Fruit fly (Drosophila melanogaster) whole organism, embryonic: ENCODE results near the gene CG10841.
A peak's percentile ranks its signal among the peaks of the same experiment; 100 is the strongest.

Experiments
- B-H1 ChIP-seq: fragments of 200-800 bp; sonication (Bioruptor generic); IDR thresholded peaks from 3 replicates; pipeline ENCODE4 v1.3.6; 2022; ENCODE audit warnings: missing biosample characterization, missing genetic modification characterization
- BtbVII ChIP-seq: fragments of 200-800 bp; sonication (Bioruptor generic); optimal IDR thresholded peaks from 3 replicates; lab custom pipeline; 2017; ENCODE audit warnings: missing biosample characterization, mild to moderate bottlenecking, missing genetic modification characterization
- Bteb2 ChIP-seq: fragments of 200-800 bp; sonication (Bioruptor generic); optimal IDR thresholded peaks from 2 replicates; lab custom pipeline; 2016; ENCODE audit warnings: missing biosample characterization, missing genetic modification characterization
- CG11093 ChIP-seq: fragments of 200-800 bp; sonication (Bioruptor generic); IDR thresholded peaks from 3 replicates; pipeline ENCODE4 v1.3.6; 2022; ENCODE audit warnings: missing biosample characterization, missing genetic modification characterization
- CG12071 ChIP-seq: fragments of 200-800 bp; sonication (Bioruptor generic); optimal IDR thresholded peaks from 3 replicates; lab custom pipeline; 2018; ENCODE audit warnings: missing biosample characterization, mild to moderate bottlenecking, missing genetic modification characterization
- CG12299 ChIP-seq: fragments of 200-800 bp; sonication (Bioruptor generic); optimal IDR thresholded peaks from 2 replicates; lab custom pipeline; 2018; ENCODE audit warnings: missing biosample characterization, mild to moderate bottlenecking, missing genetic modification characterization
- CG12942 ChIP-seq: fragments of 200-800 bp; sonication (Bioruptor generic); optimal IDR thresholded peaks from 3 replicates; lab custom pipeline; 2016; ENCODE audit warnings: missing biosample characterization, missing genetic modification characterization
- CG13894 ChIP-seq: fragments of 200-800 bp; sonication (Bioruptor generic); optimal IDR thresholded peaks from 3 replicates; lab custom pipeline; 2018; ENCODE audit warnings: missing biosample characterization, mild to moderate bottlenecking, missing genetic modification characterization, moderate library complexity
- CG15269 ChIP-seq: fragments of 200-800 bp; sonication (Bioruptor generic); optimal IDR thresholded peaks from 2 replicates; lab custom pipeline; 2018; ENCODE audit warnings: missing biosample characterization, mild to moderate bottlenecking, missing genetic modification characterization, moderate library complexity
- CG1603 ChIP-seq: fragments of 200-800 bp; sonication (Bioruptor generic); optimal IDR thresholded peaks from 2 replicates; lab custom pipeline; 2019; ENCODE audit warnings: missing biosample characterization, mild to moderate bottlenecking, missing genetic modification characterization, moderate library complexity
- CG17361 ChIP-seq: fragments of 200-800 bp; sonication (Bioruptor generic); IDR thresholded peaks from 3 replicates; pipeline ENCODE4 v1.3.6; 2022; ENCODE audit warnings: missing biosample characterization, missing genetic modification characterization
- CG17829 ChIP-seq: fragments of 200-800 bp; optimal IDR thresholded peaks from 2 replicates; lab custom pipeline; 2019; ENCODE audit warnings: missing biosample characterization, mild to moderate bottlenecking, missing genetic modification characterization, moderate library complexity
- CG3065 ChIP-seq: fragments of 200-800 bp; sonication (Bioruptor generic); optimal IDR thresholded peaks from 2 replicates; lab custom pipeline; 2016; ENCODE audit warnings: missing biosample characterization, missing genetic modification characterization
- CG32772 ChIP-seq: fragments of 200-800 bp; sonication (Bioruptor generic); IDR thresholded peaks from 2 replicates; pipeline ENCODE4 v1.3.6; 2022; ENCODE audit warnings: missing biosample characterization, missing genetic modification characterization
- CG6683 ChIP-seq: fragments of 200-800 bp; sonication (Bioruptor generic); optimal IDR thresholded peaks from 2 replicates; lab custom pipeline; 2017; ENCODE audit warnings: missing biosample characterization, mild to moderate bottlenecking, missing genetic modification characterization, missing genetic modification reagents
- Dbx ChIP-seq: fragments of 200-800 bp; sonication (Bioruptor generic); IDR thresholded peaks from 3 replicates; pipeline ENCODE4 v1.3.6; 2022; ENCODE audit warnings: missing biosample characterization, missing genetic modification characterization
- Drgx ChIP-seq: fragments of 200-800 bp; sonication (Bioruptor generic); IDR thresholded peaks from 2 replicates; pipeline ENCODE4 v1.3.6; 2022; ENCODE audit warnings: missing biosample characterization, missing genetic modification characterization
- HLH4C ChIP-seq: fragments of 200-800 bp; sonication (Bioruptor generic); IDR thresholded peaks from 3 replicates; pipeline ENCODE4 v1.3.6; 2022; ENCODE audit warnings: missing biosample characterization, missing genetic modification characterization; ENCODE audit not compliant: partially characterized antibody
- HLH54F ChIP-seq: fragments of 200-800 bp; sonication (Bioruptor generic); optimal IDR thresholded peaks from 3 replicates; lab custom pipeline; 2016; ENCODE audit warnings: missing biosample characterization, missing genetic modification characterization
- Hand ChIP-seq: fragments of 200-800 bp; sonication (Bioruptor generic); optimal IDR thresholded peaks from 2 replicates; lab custom pipeline; 2017; ENCODE audit warnings: mild to moderate bottlenecking, missing biosample characterization, missing genetic modification reagents, missing genetic modification characterization
- HmgZ ChIP-seq: fragments of 200-800 bp; sonication (Bioruptor generic); optimal IDR thresholded peaks from 2 replicates; lab custom pipeline; 2018; ENCODE audit warnings: missing biosample characterization, mild to moderate bottlenecking, missing genetic modification characterization
- Hmx ChIP-seq: fragments of 200-800 bp; sonication (Bioruptor generic); optimal IDR thresholded peaks from 2 replicates; lab custom pipeline; 2016; ENCODE audit warnings: missing biosample characterization, missing genetic modification characterization
- Hr78 ChIP-seq, 2 experiments: fragments of 200-800 bp in 1 of 2; fragments of >200 bp in 1 of 2; sonication (Bioruptor generic) in 1 of 2; optimal IDR thresholded peaks; 2 replicates each; lab custom pipeline; 2017 to 2019; ENCODE audit warnings: missing biosample characterization in 2 of 2, missing genetic modification characterization in 2 of 2, mild to moderate bottlenecking in 1 of 2, moderate library complexity in 1 of 2
- Lhr ChIP-seq: fragments of 200-800 bp; sonication (Bioruptor generic); optimal IDR thresholded peaks from 3 replicates; lab custom pipeline; 2017; ENCODE audit warnings: mild to moderate bottlenecking, missing biosample characterization, missing genetic modification reagents, missing genetic modification characterization
- Lpt ChIP-seq: fragments of >200 bp; optimal IDR thresholded peaks from 2 replicates; lab custom pipeline; 2018; ENCODE audit warnings: missing biosample characterization, missing genetic modification characterization
- MBD-R2 ChIP-seq: fragments of 200-800 bp; sonication (Bioruptor generic); IDR thresholded peaks from 2 replicates; pipeline ENCODE4 v1.3.6; 2022; ENCODE audit warnings: missing biosample characterization, missing genetic modification characterization
- Poxn ChIP-seq: fragments of 200-800 bp; sonication (Bioruptor generic); IDR thresholded peaks from 2 replicates; pipeline ENCODE4 v1.3.6; 2022; ENCODE audit warnings: missing biosample characterization, missing genetic modification characterization
- Ptx1 ChIP-seq: fragments of 200-800 bp; sonication (Bioruptor generic); IDR thresholded peaks from 2 replicates; pipeline ENCODE4 v1.3.6; 2022; ENCODE audit warnings: missing biosample characterization, missing genetic modification characterization
- Sin3A ChIP-seq: fragments of >200 bp; optimal IDR thresholded peaks from 2 replicates; lab custom pipeline; 2018
- Sox102F ChIP-seq: fragments of 200-800 bp; sonication (Bioruptor generic); optimal IDR thresholded peaks from 2 replicates; lab custom pipeline; 2018; ENCODE audit warnings: missing biosample characterization, mild to moderate bottlenecking, missing genetic modification characterization, moderate library complexity
- Vsx1 ChIP-seq: fragments of 200-800 bp; sonication (Bioruptor generic); optimal IDR thresholded peaks from 2 replicates; lab custom pipeline; 2017; ENCODE audit warnings: missing biosample characterization, mild to moderate bottlenecking, missing genetic modification characterization, missing genetic modification reagents
- YL-1 ChIP-seq: fragments of 200-800 bp; sonication (Bioruptor generic); optimal IDR thresholded peaks from 3 replicates; lab custom pipeline; 2017; ENCODE audit warnings: missing biosample characterization, mild to moderate bottlenecking, missing genetic modification characterization
- abd-A ChIP-seq: fragments of 200-800 bp; sonication (Bioruptor generic); optimal IDR thresholded peaks from 3 replicates; lab custom pipeline; 2019; ENCODE audit warnings: missing biosample characterization, mild to moderate bottlenecking, missing genetic modification characterization, moderate library complexity
- bbx ChIP-seq: fragments of 200-800 bp; sonication (Bioruptor generic); IDR thresholded peaks from 2 replicates; pipeline ENCODE4 v1.3.6; 2022; ENCODE audit warnings: missing biosample characterization, missing genetic modification characterization; ENCODE audit not compliant: partially characterized antibody
- crc ChIP-seq: fragments of 200-800 bp; sonication (Bioruptor generic); optimal IDR thresholded peaks from 2 replicates; lab custom pipeline; 2016; ENCODE audit warnings: missing biosample characterization, missing genetic modification characterization
- eve ChIP-seq, 2 experiments: fragments of >200 bp; optimal IDR thresholded peaks; 2 replicates each; lab custom pipeline; 2017; ENCODE audit warnings: missing biosample characterization in 2 of 2, missing genetic modification characterization in 2 of 2
- ewg ChIP-seq: fragments of 200-800 bp; sonication (Bioruptor generic); optimal IDR thresholded peaks from 3 replicates; lab custom pipeline; 2017; ENCODE audit warnings: mild to moderate bottlenecking, missing biosample characterization, missing genetic modification reagents, missing genetic modification characterization
- ftz-f1 ChIP-seq: fragments of 200-800 bp; sonication (Bioruptor generic); optimal IDR thresholded peaks from 2 replicates; lab custom pipeline; 2016; ENCODE audit warnings: missing biosample characterization, missing genetic modification characterization
- jigr1 ChIP-seq: fragments of 200-800 bp; sonication (Bioruptor generic); IDR thresholded peaks from 3 replicates; pipeline ENCODE4 v1.3.6; 2022; ENCODE audit warnings: missing biosample characterization, missing genetic modification characterization
- ken ChIP-seq: fragments of 200-800 bp; sonication (Bioruptor generic); IDR thresholded peaks from 3 replicates; pipeline ENCODE4 v1.3.6; 2022; ENCODE audit warnings: missing biosample characterization, missing genetic modification characterization
- luna ChIP-seq: fragments of 200-800 bp; sonication (Bioruptor generic); optimal IDR thresholded peaks from 2 replicates; lab custom pipeline; 2016; ENCODE audit warnings: missing biosample characterization, missing genetic modification characterization
- mld ChIP-seq: fragments of 200-800 bp; sonication (Bioruptor generic); IDR thresholded peaks from 3 replicates; pipeline ENCODE4 v1.3.6; 2022; ENCODE audit warnings: missing biosample characterization, missing genetic modification characterization; ENCODE audit not compliant: partially characterized antibody
- nmo ChIP-seq: fragments of 200-800 bp; sonication (Bioruptor generic); optimal IDR thresholded peaks from 2 replicates; lab custom pipeline; 2018; ENCODE audit warnings: missing biosample characterization, mild to moderate bottlenecking, missing genetic modification characterization, moderate library complexity
- org-1 ChIP-seq: fragments of 200-800 bp; sonication (Bioruptor generic); optimal IDR thresholded peaks from 2 replicates; lab custom pipeline; 2017; ENCODE audit warnings: missing biosample characterization, missing genetic modification characterization
- phol ChIP-seq: fragments of 200-800 bp; sonication (Bioruptor generic); optimal IDR thresholded peaks from 3 replicates; lab custom pipeline; 2018; ENCODE audit warnings: missing biosample characterization, mild to moderate bottlenecking, missing genetic modification characterization, moderate library complexity
- pita ChIP-seq: fragments of 200-800 bp; sonication (Bioruptor generic); optimal IDR thresholded peaks from 2 replicates; lab custom pipeline; 2017; ENCODE audit warnings: missing biosample characterization, mild to moderate bottlenecking, missing genetic modification characterization
- trh ChIP-seq: fragments of 200-800 bp; sonication (Bioruptor generic); optimal IDR thresholded peaks from 2 replicates; lab custom pipeline; 2016; ENCODE audit warnings: missing biosample characterization, missing genetic modification characterization
- vvl ChIP-seq: fragments of 200-800 bp; sonication (Bioruptor generic); IDR thresholded peaks from 2 replicates; pipeline ENCODE4 v1.3.6; 2022; ENCODE audit warnings: missing biosample characterization, missing genetic modification characterization
- wdn ChIP-seq: fragments of 200-800 bp; sonication (Bioruptor generic); IDR thresholded peaks from 2 replicates; pipeline ENCODE4 v1.3.6; 2022; ENCODE audit warnings: missing biosample characterization, missing genetic modification characterization

The CG10841 gene

DNA sequence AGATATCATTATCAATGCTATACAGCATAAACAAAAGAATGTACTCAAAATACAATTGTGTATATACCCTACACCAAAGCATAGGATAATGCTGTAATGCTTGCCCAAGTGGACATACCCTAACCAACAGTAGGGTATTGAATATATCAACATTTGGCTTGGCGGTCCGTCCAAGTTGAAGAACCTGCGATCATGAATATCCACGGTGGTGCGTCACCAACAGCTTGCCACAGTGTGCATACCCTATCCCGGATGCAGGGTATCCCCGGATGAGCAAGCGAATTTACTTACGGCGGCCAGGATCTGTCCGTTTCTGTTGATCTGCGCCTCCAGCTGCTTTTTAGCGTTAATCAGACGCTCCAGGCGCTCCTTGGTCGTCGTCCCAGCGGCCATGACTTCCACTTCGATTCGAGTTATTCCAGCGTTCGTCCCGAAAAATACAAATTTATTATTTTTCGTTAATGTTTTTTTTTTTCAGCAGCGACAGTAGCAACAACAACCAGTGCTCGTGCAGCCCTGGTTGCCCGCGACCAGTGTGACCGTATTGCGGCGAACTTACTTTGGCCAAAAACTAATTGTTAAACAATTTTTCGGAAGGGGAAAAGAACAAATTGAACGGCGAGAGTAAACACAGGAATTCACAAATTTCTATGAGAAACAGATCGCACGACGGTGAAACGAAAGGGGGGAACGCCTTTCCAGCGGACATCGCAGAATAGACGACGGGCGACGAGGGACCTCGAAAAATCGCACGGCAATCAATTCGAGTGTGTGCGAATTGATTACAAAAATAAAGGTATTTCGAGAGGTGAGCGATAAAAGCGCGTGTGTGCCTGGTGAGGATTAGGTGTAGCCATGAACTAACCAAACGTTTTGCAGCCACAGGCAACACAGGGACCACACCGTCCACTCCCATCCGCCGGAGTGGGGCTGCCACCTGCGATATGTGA lies 44.7 kb downstream of the CG10841 start, which contains the start of the genes Lkb1 and CG9588 (continued):
- TF ChIP-seq mld (GFP tag; lab: Robert Waterston, UW) (no peak), Lpt (GFP tag; lab: Kevin White, UChicago) (no peak), nmo (GFP tag; lab: Kevin White, UChicago) (peak; percentile 43), CG12942 (GFP tag; lab: Kevin White, UChicago) (peak; percentile 57), ken (GFP tag; lab: Robert Waterston, UW) (peak; percentile 81), Hand (GFP tag; lab: Kevin White, UChicago) (no peak), BtbVII (GFP tag; lab: Kevin White, UChicago) (no peak), CG17829 (tag; lab: Kevin White, UChicago) (no peak), Vsx1 (GFP tag; lab: Kevin White, UChicago) (no peak), jigr1 (GFP tag; lab: Robert Waterston, UW) (peak; percentile 79), B-H1 (peak; percentile 66), CG17361 (GFP tag; lab: Robert Waterston, UW) (peak; percentile 33; the same call in 1 of the 3 replicates), CG11093 (GFP tag; lab: Robert Waterston, UW) (peak; percentile 81; the same call in 2 of the 3 replicates), trh (GFP tag; lab: Kevin White, UChicago) (peak; percentile 56), eve (GFP tag; optimal IDR thresholded peaks at IDR 0.05; lab: Kevin White, UChicago) (no peak), CG12071 (GFP tag; lab: Kevin White, UChicago) (no peak), phol (tag; lab: Kevin White, UChicago) (peak; percentile 16), ewg (GFP tag; lab: Kevin White, UChicago) (peak; percentile 39), CG13894 (no peak), CG6683 (no peak), CG32772 (GFP tag; lab: Robert Waterston, UW) (peak; percentile 66), Sox102F (GFP tag; lab: Kevin White, UChicago) (peak; percentile 59), luna (no peak), Sin3A (lab: Kevin White, UChicago) (peak; percentile 33), CG12299 (tag; lab: Kevin White, UChicago) (peak; percentile 9), Hmx (GFP tag; lab: Kevin White, UChicago) (no peak), Hr78 (GFP tag; optimal IDR thresholded peaks at IDR 0.05; lab: Kevin White, UChicago) (no peak), abd-A (no peak), MBD-R2 (peak; percentile 79), ftz-f1 (GFP tag; lab: Kevin White, UChicago) (no peak), wdn (GFP tag; lab: Robert Waterston, UW) (peak; percentile 67), Poxn (GFP tag; lab: Robert Waterston, UW) (no peak), org-1 (no peak), CG1603 (tag; lab: Kevin White, UChicago) (peak; percentile 63), Lhr (GFP tag; lab: Kevin White, UChicago) (peak; percentile 11), CG15269 (no peak), HLH54F (GFP tag; lab: Kevin White, UChicago) (peak; percentile 68), Ptx1 (GFP tag; lab: Robert Waterston, UW) (peak; percentile 83), pita (GFP tag; lab: Kevin White, UChicago) (no peak), bbx (GFP tag; lab: Robert Waterston, UW) (no peak), HmgZ (no peak), crc (GFP tag; lab: Kevin White, UChicago) (no peak), Bteb2 (GFP tag; lab: Kevin White, UChicago) (no peak), HLH4C (GFP tag; lab: Robert Waterston, UW) (no peak), Dbx (GFP tag; lab: Robert Waterston, UW) (peak; percentile 74), CG3065 (no peak), vvl (GFP tag; lab: Robert Waterston, UW) (peak; percentile 87), Drgx (GFP tag; lab: Robert Waterston, UW) (peak; percentile 91), YL-1 (peak; percentile 88)
